Worm (Caenorhabditis elegans): ENCODE measurements around the gene K07E12.2.

The K07E12.2 gene

DNA sequence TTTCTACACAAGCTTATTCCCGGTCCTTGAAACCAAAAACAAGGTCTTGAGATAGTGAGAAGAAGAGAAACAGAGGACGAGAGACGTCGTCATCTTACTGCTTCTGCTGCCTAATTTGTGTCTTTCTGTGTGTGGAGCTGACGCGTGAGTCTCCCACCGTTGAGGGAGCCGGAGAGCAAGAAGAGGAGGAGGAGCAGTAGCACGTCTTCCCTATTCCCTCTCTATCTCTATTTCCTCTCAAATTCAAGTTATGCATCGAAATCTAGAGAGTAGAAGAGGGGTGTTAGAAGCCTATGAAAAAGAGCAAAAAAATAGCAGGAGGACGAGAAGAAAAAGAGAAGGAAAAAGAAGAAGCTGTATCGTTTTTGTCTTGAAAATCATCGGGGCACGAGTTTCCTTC, 41.9 kb upstream of the K07E12.2 start:
- peak; percentile 66 for TF ChIP-seq hmg-1.1 (GFP tag; IDR thresholded peaks at IDR 0.05)
- TF ChIP-seq rbr-2 (tag; optimal IDR thresholded peaks at IDR 0.05): peak; percentile 65
- TF ChIP-seq nhr-42 (GFP tag; IDR thresholded peaks at IDR 0.05): no peak
- TF ChIP-seq ceh-20 (GFP tag; IDR thresholded peaks at IDR 0.05): no peak
- TF ChIP-seq ctbp-1 (GFP tag; IDR thresholded peaks at IDR 0.05): 0 out of 2 replicates have a peak, but pooled peaks have one; percentile 48
- peak; percentile 21 for TF ChIP-seq ces-1 (GFP tag; optimal IDR thresholded peaks at IDR 0.05)
- no peak for TF ChIP-seq daf-12 (tag; optimal IDR thresholded peaks at IDR 0.05)
- TF ChIP-seq mdl-1 (tag; optimal IDR thresholded peaks at IDR 0.05): peak in 1 of 2 experiments; percentile 69
- TF ChIP-seq unc-62 (GFP tag; optimal IDR thresholded peaks at IDR 0.05 in 1 of 2): peak in 1 of 2 experiments; percentile 3
- TF ChIP-seq unc-62 (tag; optimal IDR thresholded peaks at IDR 0.05): no peak
- TF ChIP-seq fkh-10 (GFP tag; optimal IDR thresholded peaks at IDR 0.05): peak; percentile 59
- peak; percentile 54 for TF ChIP-seq hlh-30 (tag; optimal IDR thresholded peaks at IDR 0.05; ENCODE audit: insufficient read depth)
- no peak for TF ChIP-seq unc-39 (tag; optimal IDR thresholded peaks at IDR 0.05)
- no peak for TF ChIP-seq zag-1 (tag; optimal IDR thresholded peaks at IDR 0.05)
- peak; percentile 61 to 62 for TF ChIP-seq lsy-2 (tag; optimal IDR thresholded peaks at IDR 0.05)
- peak; percentile 80 for TF ChIP-seq aha-1 (tag)
- no peak for TF ChIP-seq spr-1 (tag; optimal IDR thresholded peaks at IDR 0.05)
- no peak for TF ChIP-seq zfp-2 (tag; optimal IDR thresholded peaks at IDR 0.05)
- TF ChIP-seq set-16 (GFP tag; IDR thresholded peaks at IDR 0.05): no peak; the same call in 1 of the 2 replicates
- no peak for TF ChIP-seq dve-1 (tag; optimal IDR thresholded peaks at IDR 0.05; ENCODE audit: insufficient read depth)
- TF ChIP-seq mxl-3 (GFP tag; optimal IDR thresholded peaks at IDR 0.05): no peak
- peak; percentile 25 for TF ChIP-seq F37D6.2 (tag; optimal IDR thresholded peaks at IDR 0.05)
- TF ChIP-seq jun-1 (tag; optimal IDR thresholded peaks at IDR 0.05): no peak
- peak; percentile 33 for TF ChIP-seq nhr-11 (tag; optimal IDR thresholded peaks at IDR 0.05)
- peak; percentile 63 for TF ChIP-seq mep-1 (tag; optimal IDR thresholded peaks at IDR 0.05)

DNA sequence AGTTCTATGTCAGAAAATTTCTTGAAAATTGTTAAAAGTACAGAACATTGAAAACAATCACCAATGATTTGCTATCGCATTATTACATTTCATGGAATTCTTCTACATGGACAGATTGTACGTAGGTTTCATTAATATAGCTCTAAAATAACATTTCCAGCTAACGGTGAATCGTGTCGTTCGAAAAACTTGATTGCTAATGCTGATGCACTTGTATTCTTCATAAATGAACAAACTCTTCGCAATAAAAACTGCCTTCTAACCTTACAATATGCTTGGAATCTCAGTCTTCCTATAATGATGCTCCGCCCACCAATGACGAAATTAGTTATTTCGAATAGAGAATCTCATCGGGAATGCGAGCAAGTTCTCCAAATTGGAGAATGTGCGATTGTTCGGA, 31.6 kb upstream of the K07E12.2 start, which contains the start of gene F37A4.6:
TSS of gene F37A4.6 (plus strand) at position 301 of the 400 bp plus-strand sequence.
- TF ChIP-seq ama-1 (optimal IDR thresholded peaks at IDR 0.05): no peak
- no peak for TF ChIP-seq nhr-25 (tag; optimal IDR thresholded peaks at IDR 0.05; ENCODE audit: borderline replicate concordance, insufficient read depth)
- TF ChIP-seq daf-12 (tag; optimal IDR thresholded peaks at IDR 0.05): no peak
- TF ChIP-seq php-3 (GFP tag; IDR thresholded peaks at IDR 0.05): no peak
- no peak for TF ChIP-seq spr-3 (GFP tag; optimal IDR thresholded peaks at IDR 0.05)
- TF ChIP-seq zfp-3 (GFP tag; conservative IDR thresholded peaks at IDR 0.05): no peak
- TF ChIP-seq daf-16 (GFP tag; optimal IDR thresholded peaks at IDR 0.05): no peak
- TF ChIP-seq daf-16 (tag; optimal IDR thresholded peaks at IDR 0.05): no peak
- no peak for TF ChIP-seq spr-1 (tag; optimal IDR thresholded peaks at IDR 0.05)
- TF ChIP-seq daf-19 (GFP tag; conservative IDR thresholded peaks at IDR 0.05): no peak
- TF ChIP-seq lin-1 (GFP tag; IDR thresholded peaks at IDR 0.05): no peak
- no peak for TF ChIP-seq D1046.2 (GFP tag; IDR thresholded peaks at IDR 0.05)
- TF ChIP-seq attf-4 (tag; optimal IDR thresholded peaks at IDR 0.05): no peak
- TF ChIP-seq tra-1 (GFP tag; IDR thresholded peaks at IDR 0.05): no peak
- no peak for TF ChIP-seq lir-3 (tag; optimal IDR thresholded peaks at IDR 0.05)
- TF ChIP-seq egl-27 (tag; optimal IDR thresholded peaks at IDR 0.05): no peak
- TF ChIP-seq nhr-111 (GFP tag; optimal IDR thresholded peaks at IDR 0.05): no peak

DNA sequence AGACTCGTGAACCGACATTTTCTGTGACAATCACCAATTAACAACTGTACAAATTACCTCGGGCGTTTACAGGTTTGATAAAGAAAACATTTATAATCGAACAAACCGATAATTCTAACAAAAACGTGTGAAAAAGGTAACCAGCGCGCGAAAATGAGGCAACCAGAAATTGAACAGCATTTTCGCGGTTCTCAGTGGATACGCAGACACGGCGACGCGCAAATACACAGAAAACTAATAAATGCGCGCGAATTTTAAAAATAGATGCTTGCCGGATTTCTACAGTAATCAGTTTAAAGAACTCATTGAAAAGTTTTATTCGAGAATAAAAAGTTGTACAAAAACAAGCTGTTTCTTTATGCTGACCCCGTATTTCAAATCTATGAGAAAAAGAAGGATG, 27.1 kb upstream of the K07E12.2 start, which contains the start of gene isw-1:
TSS of gene isw-1 (minus strand) at position 118 of the 400 bp plus-strand sequence.
- TF ChIP-seq tag-97 (GFP tag; IDR thresholded peaks at IDR 0.05) (no peak), dpl-1 (GFP tag; optimal IDR thresholded peaks at IDR 0.05) (peak; percentile 94), vab-7 (GFP tag; IDR thresholded peaks at IDR 0.05) (peak; percentile 46; the same call in 1 of the 2 replicates), zfp-3 (GFP tag; conservative IDR thresholded peaks at IDR 0.05) (no peak), ceh-32 (tag; optimal IDR thresholded peaks at IDR 0.05; ENCODE audit: poor library complexity) (no peak), dve-1 (tag; optimal IDR thresholded peaks at IDR 0.05; ENCODE audit: insufficient read depth) (no peak), unc-130 (GFP tag; optimal IDR thresholded peaks at IDR 0.05) (peak; percentile 60), lin-39 (tag; optimal IDR thresholded peaks at IDR 0.05) (no peak), Y48G9A.11 (GFP tag; IDR thresholded peaks at IDR 0.05) (peak; percentile 64), ceh-82 (tag; optimal IDR thresholded peaks at IDR 0.05) (no peak), daf-8 (GFP tag; IDR thresholded peaks at IDR 0.05) (no peak), T20F7.1 (GFP tag; optimal IDR thresholded peaks at IDR 0.05) (no peak), mes-2 (tag; optimal IDR thresholded peaks at IDR 0.05; ENCODE audit: poor library complexity, severe bottlenecking) (peak; percentile 66)

All from whole organism, L4 larva.